Fruit fly (Drosophila melanogaster): Measurements from ENCODE around the gene CG17544.

DNA sequence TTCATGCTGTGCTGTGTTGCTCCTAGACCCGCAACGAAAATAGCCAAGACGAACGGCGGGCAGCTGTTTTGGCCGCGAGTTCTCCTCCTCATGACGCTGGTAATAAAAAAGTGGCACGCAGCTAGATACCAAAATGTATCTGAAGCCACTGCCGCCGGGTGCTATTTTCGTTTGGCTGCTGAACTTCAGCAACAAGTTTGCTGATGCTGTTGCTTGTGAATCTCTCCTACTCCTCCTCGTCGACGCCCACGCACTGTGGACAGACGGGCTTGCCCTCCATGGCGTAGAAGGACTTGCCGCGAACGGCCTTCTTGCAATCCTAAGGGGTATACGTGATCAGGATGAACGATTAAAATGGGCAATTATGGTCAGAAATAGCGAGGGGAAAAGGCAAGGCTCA, 5.1 kb upstream of the CG17544 start:
- TF ChIP-seq lola (GFP tag; optimal IDR thresholded peaks at IDR 0.05) (no peak), br (GFP tag; optimal IDR thresholded peaks at IDR 0.05) (no peak), Hr83 (GFP tag; optimal IDR thresholded peaks at IDR 0.05; ENCODE audit: poor library complexity, severe bottlenecking) (no peak), Vsx2 (GFP tag; optimal IDR thresholded peaks at IDR 0.05; ENCODE audit: partially characterized antibody) (no peak), jim (GFP tag; optimal IDR thresholded peaks at IDR 0.05) (no peak), dmrt93B (GFP tag; optimal IDR thresholded peaks at IDR 0.05) (no peak), Rel (GFP tag; optimal IDR thresholded peaks at IDR 0.05) (no peak), Rel (tag; optimal IDR thresholded peaks at IDR 0.05) (no peak), h (GFP tag; optimal IDR thresholded peaks at IDR 0.05) (no peak), woc (GFP tag; optimal IDR thresholded peaks at IDR 0.05) (no peak), GATAd (GFP tag; optimal IDR thresholded peaks at IDR 0.05) (no peak), Hr78 (GFP tag; optimal IDR thresholded peaks at IDR 0.05) (no peak), usp (GFP tag; optimal IDR thresholded peaks at IDR 0.05) (no peak), pan (optimal IDR thresholded peaks at IDR 0.05) (no peak), Sp1 (GFP tag; optimal IDR thresholded peaks at IDR 0.05) (no peak)
